Fruit fly (Drosophila melanogaster): ENCODE data around the gene Cmpk.

The Cmpk gene

DNA sequence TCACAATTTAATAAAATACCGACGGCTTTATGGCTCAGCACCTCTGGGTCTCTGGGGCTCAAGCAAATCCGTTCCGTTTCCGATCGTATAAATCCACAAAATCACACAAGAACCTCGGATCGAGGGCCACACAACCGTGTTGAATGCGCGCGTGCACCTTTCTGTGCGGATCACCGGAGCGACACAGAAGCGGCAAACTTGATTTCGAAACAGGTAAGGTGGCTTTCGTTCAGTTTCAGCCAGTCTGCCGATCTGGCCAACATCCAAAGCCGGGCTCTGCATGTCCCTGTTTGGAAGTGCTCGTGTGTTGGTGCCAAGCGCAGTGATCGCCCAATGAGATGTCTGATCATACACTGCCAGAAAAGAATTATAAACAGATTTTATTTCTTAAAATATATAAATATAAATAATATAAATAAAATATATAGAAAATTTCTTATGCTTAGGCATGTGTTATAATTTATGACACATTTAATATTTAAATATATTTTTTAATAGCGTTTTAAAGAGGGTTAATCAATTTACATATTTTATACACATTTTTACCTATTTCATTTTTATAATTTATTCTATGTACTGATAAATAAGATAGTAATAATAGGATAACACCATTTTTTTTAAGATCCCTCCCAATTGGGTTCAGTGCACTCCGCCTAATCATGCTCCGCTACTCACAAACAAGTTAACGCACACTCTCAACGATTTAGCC lies 43.4 kb upstream of the Cmpk start, which contains the start of gene dysf (continued):
- TF ChIP-seq CG9817 (tag; optimal IDR thresholded peaks at IDR 0.05) (no peak), CG17385 (GFP tag; optimal IDR thresholded peaks at IDR 0.05) (peak; percentile 64), Lim3 (GFP tag; IDR thresholded peaks at IDR 0.05) (no peak), Hmr (GFP tag; optimal IDR thresholded peaks at IDR 0.05) (peak; percentile 45), vvl (GFP tag; IDR thresholded peaks at IDR 0.05) (peak; percentile 48; the same call in 1 of the 2 replicates), CG13123 (GFP tag; optimal IDR thresholded peaks at IDR 0.05) (no peak), NC2β (GFP tag; optimal IDR thresholded peaks at IDR 0.05) (no peak), CG31365 (tag; optimal IDR thresholded peaks at IDR 0.05) (no peak), sob (GFP tag; IDR thresholded peaks at IDR 0.05) (0 out of 2 replicates have a peak, but pooled peaks have one; percentile 25), crc (GFP tag; optimal IDR thresholded peaks at IDR 0.05) (no peak), CG9727 (GFP tag; optimal IDR thresholded peaks at IDR 0.05) (peak; percentile 88), ase (GFP tag; IDR thresholded peaks at IDR 0.05) (peak; percentile 28; the same call in 1 of the 3 replicates), Sry-β (GFP tag; optimal IDR thresholded peaks at IDR 0.05) (peak; percentile 9), CG4282 (GFP tag; optimal IDR thresholded peaks at IDR 0.05) (no peak), Nf-YA (GFP tag; IDR thresholded peaks at IDR 0.05) (no peak), CG11695 (GFP tag; IDR thresholded peaks at IDR 0.05) (peak; percentile 72), CG10267 (tag; optimal IDR thresholded peaks at IDR 0.05) (peak; percentile 80), Lhr (GFP tag; optimal IDR thresholded peaks at IDR 0.05) (no peak), sna (GFP tag; IDR thresholded peaks at IDR 0.05; ENCODE audit: partially characterized antibody) (no peak), cas (GFP tag; IDR thresholded peaks at IDR 0.05) (no peak), bab2 (GFP tag; optimal IDR thresholded peaks at IDR 0.05) (no peak), CG12071 (GFP tag; optimal IDR thresholded peaks at IDR 0.05) (no peak), twi (tag; optimal IDR thresholded peaks at IDR 0.05) (peak; percentile 73), CG8388 (GFP tag; optimal IDR thresholded peaks at IDR 0.05) (peak; percentile 60), ham (GFP tag; IDR thresholded peaks at IDR 0.05) (no peak), slou (GFP tag; optimal IDR thresholded peaks at IDR 0.05) (no peak), CG17361 (GFP tag; IDR thresholded peaks at IDR 0.05) (peak; percentile 94), CG7271 (tag; optimal IDR thresholded peaks at IDR 0.05) (peak; percentile 37), CG34376 (GFP tag; optimal IDR thresholded peaks at IDR 0.05) (no peak), dm (GFP tag; optimal IDR thresholded peaks at IDR 0.05) (no peak), hth (optimal IDR thresholded peaks at IDR 0.05) (no peak), HLH3B (GFP tag; IDR thresholded peaks at IDR 0.05) (peak; percentile 63), Hsf (GFP tag; optimal IDR thresholded peaks at IDR 0.05) (no peak), fd96Cb (tag; optimal IDR thresholded peaks at IDR 0.05) (peak; percentile 76), tll (GFP tag; optimal IDR thresholded peaks at IDR 0.05) (no peak)

DNA sequence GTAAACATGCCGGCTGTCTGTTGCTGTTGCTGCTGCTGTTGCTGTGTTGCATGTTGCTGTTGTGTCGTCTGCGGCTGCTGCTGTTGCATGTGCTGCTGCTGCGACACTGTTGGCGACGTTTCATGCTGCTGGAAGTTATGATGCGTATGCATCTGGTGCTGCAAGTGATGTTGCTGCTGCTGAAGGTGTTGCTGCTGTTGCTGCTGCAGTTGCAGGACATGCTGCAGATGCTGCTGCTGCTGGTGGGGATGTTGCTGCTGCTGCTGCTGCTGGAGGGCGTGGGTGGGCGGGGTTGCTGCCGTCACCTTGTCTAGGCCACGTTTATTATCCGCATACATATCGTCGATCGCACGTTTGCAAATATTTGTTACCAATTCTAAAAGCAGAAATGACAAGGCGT lies 41.0 kb upstream of the Cmpk start:
- TF ChIP-seq NFAT (GFP tag; IDR thresholded peaks at IDR 0.05) (0 out of 2 replicates have a peak, but pooled peaks have one; percentile 13), dysf (GFP tag; IDR thresholded peaks at IDR 0.05) (peak; percentile 28; the same call in 1 of the 3 replicates), C15 (GFP tag; IDR thresholded peaks at IDR 0.05) (no peak), dan (GFP tag; IDR thresholded peaks at IDR 0.05) (0 out of 2 replicates have a peak, but pooled peaks have one; percentile 11), CG9215 (GFP tag; IDR thresholded peaks at IDR 0.05) (0 out of 2 replicates have a peak, but pooled peaks have one; percentile 25)

Measured in whole organism, embryonic.